Worm (Caenorhabditis elegans): ENCODE data around the gene fbxa-190.
A peak's percentile ranks its signal among the peaks of the same experiment; 100 is the strongest.

The fbxa-190 gene

DNA sequence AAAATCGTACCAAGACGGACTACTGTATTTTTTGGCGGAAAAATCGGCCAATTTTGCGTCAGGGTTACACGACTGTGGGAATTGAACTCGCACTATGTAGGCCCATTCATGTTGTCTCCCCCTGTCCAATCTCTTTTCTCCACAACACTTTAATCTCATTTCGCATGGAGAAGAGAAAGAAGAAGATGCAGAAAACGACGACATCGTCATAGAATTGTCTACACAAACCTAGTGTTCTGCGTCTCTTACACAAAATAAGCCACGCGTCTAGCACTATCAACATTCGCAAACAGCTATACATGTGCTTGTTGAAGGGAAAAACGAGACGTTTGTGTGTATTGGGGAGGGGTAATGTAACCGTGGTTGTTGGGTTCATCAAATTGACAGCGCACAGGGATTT is 48.8 kb upstream of the fbxa-190 start (continued):
- TF ChIP-seq jun-1 (tag; optimal IDR thresholded peaks at IDR 0.05) (peak; percentile 60), lin-29 (GFP tag; IDR thresholded peaks at IDR 0.05) (peak; percentile 69), spr-3 (GFP tag; optimal IDR thresholded peaks at IDR 0.05) (peak; percentile 53), nhr-25 (tag; optimal IDR thresholded peaks at IDR 0.05; ENCODE audit: borderline replicate concordance, insufficient read depth) (peak; percentile 58), T26A8.4 (GFP tag; IDR thresholded peaks at IDR 0.05) (peak; percentile 90), R02D3.7 (tag; optimal IDR thresholded peaks at IDR 0.05) (no peak), T20F7.1 (GFP tag; optimal IDR thresholded peaks at IDR 0.05) (peak; percentile 71), F49E8.2 (tag; optimal IDR thresholded peaks at IDR 0.05; ENCODE audit: borderline replicate concordance) (no peak), rbr-2 (tag; optimal IDR thresholded peaks at IDR 0.05) (peak; percentile 87), nhr-77 (tag; optimal IDR thresholded peaks at IDR 0.05) (peak; percentile 93), cey-2 (tag; optimal IDR thresholded peaks at IDR 0.05; ENCODE audit: borderline replicate concordance, insufficient read depth) (no peak), lin-38 (GFP tag; IDR thresholded peaks at IDR 0.05) (no peak; the same call in 1 of the 2 replicates), F26F4.8 (GFP tag; conservative IDR thresholded peaks at IDR 0.05) (no peak), dve-1 (tag; optimal IDR thresholded peaks at IDR 0.05; ENCODE audit: insufficient read depth) (peak; percentile 67), nhr-6 (tag; optimal IDR thresholded peaks at IDR 0.05) (peak; percentile 23), egl-43 (GFP tag; IDR thresholded peaks at IDR 0.05) (peak; percentile 74), unc-62 (GFP tag; optimal IDR thresholded peaks at IDR 0.05 in 1 of 2) (peak in 1 of 2 experiments; percentile 85), unc-62 (tag; optimal IDR thresholded peaks at IDR 0.05) (no peak), fkh-10 (GFP tag; optimal IDR thresholded peaks at IDR 0.05) (peak; percentile 85), nhr-48 (tag; optimal IDR thresholded peaks at IDR 0.05) (peak; percentile 63), lsy-2 (tag; optimal IDR thresholded peaks at IDR 0.05) (peak; percentile 62 to 88), daf-16 (GFP tag; optimal IDR thresholded peaks at IDR 0.05) (peak in 1 of 2 experiments; percentile 14), daf-16 (tag; optimal IDR thresholded peaks at IDR 0.05) (peak; percentile 62), hif-1 (tag; optimal IDR thresholded peaks at IDR 0.05) (peak in 1 of 2 experiments; percentile 49), mxl-3 (GFP tag; optimal IDR thresholded peaks at IDR 0.05) (peak; percentile 96), mdl-1 (tag; optimal IDR thresholded peaks at IDR 0.05) (peak; percentile 76 to 90), snpc-1.2 (GFP tag; IDR thresholded peaks at IDR 0.05) (no peak), dmd-9 (GFP tag; IDR thresholded peaks at IDR 0.05) (0 out of 2 replicates have a peak, but pooled peaks have one; percentile 46), madf-9 (GFP tag; conservative IDR thresholded peaks at IDR 0.05) (peak; percentile 50; the same call in 1 of the 2 replicates), php-3 (GFP tag; IDR thresholded peaks at IDR 0.05) (peak; percentile 46; the same call in 1 of the 2 replicates), ctbp-1 (GFP tag; IDR thresholded peaks at IDR 0.05) (peak; percentile 81), ztf-7 (tag; optimal IDR thresholded peaks at IDR 0.05) (peak; percentile 72), nhr-42 (GFP tag; IDR thresholded peaks at IDR 0.05) (peak; percentile 87), ceh-82 (tag; optimal IDR thresholded peaks at IDR 0.05) (no peak), zag-1 (tag; optimal IDR thresholded peaks at IDR 0.05) (no peak), Y5F2A.4 (GFP tag; optimal IDR thresholded peaks at IDR 0.05) (peak; percentile 64), pqm-1 (tag; optimal IDR thresholded peaks at IDR 0.05) (peak; percentile 4), dpl-1 (GFP tag; optimal IDR thresholded peaks at IDR 0.05) (peak; percentile 33), nhr-10 (tag; optimal IDR thresholded peaks at IDR 0.05) (peak; percentile 39), mxl-2 (GFP tag; conservative IDR thresholded peaks at IDR 0.05) (0 out of 2 replicates have a peak, but pooled peaks have one; percentile 24), unc-130 (GFP tag; optimal IDR thresholded peaks at IDR 0.05) (no peak)

ce11 chrX:1327201-1327600 is 44.6 kb upstream of the fbxa-190 start:
- TF ChIP-seq unc-62 (GFP tag; optimal IDR thresholded peaks at IDR 0.05 in 1 of 2) (peak in 1 of 2 experiments; percentile 96), unc-62 (tag; optimal IDR thresholded peaks at IDR 0.05) (no peak), duxl-1 (tag; optimal IDR thresholded peaks at IDR 0.05; ENCODE audit: poor library complexity) (no peak), T26A8.4 (GFP tag; IDR thresholded peaks at IDR 0.05) (no peak), pqm-1 (tag; optimal IDR thresholded peaks at IDR 0.05) (no peak), hif-1 (tag; optimal IDR thresholded peaks at IDR 0.05) (no peak), ceh-82 (tag; optimal IDR thresholded peaks at IDR 0.05) (no peak), F49E8.2 (tag; optimal IDR thresholded peaks at IDR 0.05; ENCODE audit: borderline replicate concordance) (no peak), ZK546.5 (tag; optimal IDR thresholded peaks at IDR 0.05) (no peak)

Measured in whole organism, L4 larva.